Fruit fly (Drosophila melanogaster): ENCODE results near the gene RpS30.

The RpS30 gene

DNA sequence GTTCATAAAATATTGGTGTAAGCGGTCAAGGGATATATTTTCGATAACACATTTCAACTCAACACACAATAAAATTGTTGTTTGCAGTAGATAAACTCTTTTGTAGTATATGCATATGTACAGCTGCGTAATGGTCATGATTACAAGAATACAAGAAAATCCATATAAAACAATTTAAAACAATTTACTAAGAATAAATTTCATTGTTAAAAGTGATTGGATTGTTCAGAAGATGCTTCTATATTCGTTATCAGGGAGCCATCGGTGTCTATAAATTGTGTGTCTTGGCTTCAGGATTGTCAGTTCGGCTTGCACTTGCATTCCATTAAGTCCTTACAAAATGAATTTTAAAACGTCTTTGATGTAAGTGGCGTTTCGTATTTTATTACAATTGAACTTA is 23.3 kb downstream of the RpS30 start, which contains the start of gene TotB:
TotB (plus strand) TSS at position 301 of the 400 bp plus-strand sequence.
- peak; percentile 53 for TF ChIP-seq svp (GFP tag)
- no peak for TF ChIP-seq CG3032 (tag; optimal IDR thresholded peaks at IDR 0.05)

DNA sequence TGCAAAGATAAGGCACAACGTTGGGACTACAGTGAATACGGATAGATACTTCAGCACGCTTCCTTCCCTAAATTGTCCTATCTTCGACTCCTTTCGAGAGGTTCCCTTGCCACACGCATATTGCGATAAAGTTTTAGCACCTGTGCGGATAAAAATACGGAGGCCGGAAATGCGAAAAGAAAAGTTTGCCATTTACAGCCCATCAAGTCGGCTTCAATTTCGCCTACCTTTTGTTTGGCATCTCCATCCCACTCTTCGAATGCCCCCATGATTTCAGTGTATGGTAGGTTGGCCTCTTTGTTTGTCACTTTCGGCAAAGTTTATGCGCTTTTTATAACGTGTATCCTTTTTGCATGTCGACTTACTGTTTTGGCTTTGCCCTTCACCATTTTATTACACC is 26.4 kb downstream of the RpS30 start:
- TF ChIP-seq Sox14 (GFP tag; optimal IDR thresholded peaks at IDR 0.05) (no peak), CG6792 (GFP tag; optimal IDR thresholded peaks at IDR 0.05) (no peak), CG3032 (tag; optimal IDR thresholded peaks at IDR 0.05) (no peak), CG34406 (GFP tag; optimal IDR thresholded peaks at IDR 0.05) (no peak), Ets21C (GFP tag; optimal IDR thresholded peaks at IDR 0.05) (no peak), dac (GFP tag; optimal IDR thresholded peaks at IDR 0.05) (no peak), Eip75B (GFP tag; optimal IDR thresholded peaks at IDR 0.05) (no peak), CG6808 (GFP tag; optimal IDR thresholded peaks at IDR 0.05) (no peak), OdsH (GFP tag; optimal IDR thresholded peaks at IDR 0.05) (no peak), Hr38 (GFP tag; optimal IDR thresholded peaks at IDR 0.05) (no peak), CG10631 (GFP tag; optimal IDR thresholded peaks at IDR 0.05) (no peak), CG16779 (tag; optimal IDR thresholded peaks at IDR 0.05) (no peak), CG7368 (GFP tag; optimal IDR thresholded peaks at IDR 0.05) (no peak), CG10669 (GFP tag; optimal IDR thresholded peaks at IDR 0.05) (no peak), cyc (GFP tag; optimal IDR thresholded peaks at IDR 0.05) (no peak), pdm3 (GFP tag; optimal IDR thresholded peaks at IDR 0.05) (no peak), Sox102F (GFP tag; optimal IDR thresholded peaks at IDR 0.05) (no peak), esn (GFP tag; optimal IDR thresholded peaks at IDR 0.05) (no peak), Smox (GFP tag; optimal IDR thresholded peaks at IDR 0.05) (no peak), lz (GFP tag; optimal IDR thresholded peaks at IDR 0.05) (no peak)

DNA sequence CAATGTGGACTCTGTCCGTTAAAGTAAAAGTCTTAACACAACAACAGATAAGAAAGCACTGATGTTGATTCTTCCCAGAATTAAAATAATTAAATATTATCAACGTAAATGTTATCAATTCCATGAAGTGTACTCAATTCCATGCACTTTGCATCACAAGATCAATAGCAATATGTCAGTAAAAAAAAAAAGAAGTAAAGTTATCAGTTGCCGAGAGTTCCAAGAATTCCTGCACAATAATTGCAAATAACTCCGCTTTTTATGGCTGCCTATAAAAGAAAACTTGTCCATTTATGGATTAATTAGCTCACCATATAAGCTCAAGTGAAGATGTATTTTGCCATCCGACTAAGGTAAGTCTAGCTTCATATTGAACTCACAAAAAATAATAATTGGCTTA is 27.1 kb downstream of the RpS30 start, which contains the start of gene TotZ:
TotZ (plus strand) TSS at position 301 of the 400 bp plus-strand sequence.
- TF ChIP-seq Ets21C (GFP tag; optimal IDR thresholded peaks at IDR 0.05), result no peak
- peak; percentile 86 for TF ChIP-seq svp (GFP tag)

DNA sequence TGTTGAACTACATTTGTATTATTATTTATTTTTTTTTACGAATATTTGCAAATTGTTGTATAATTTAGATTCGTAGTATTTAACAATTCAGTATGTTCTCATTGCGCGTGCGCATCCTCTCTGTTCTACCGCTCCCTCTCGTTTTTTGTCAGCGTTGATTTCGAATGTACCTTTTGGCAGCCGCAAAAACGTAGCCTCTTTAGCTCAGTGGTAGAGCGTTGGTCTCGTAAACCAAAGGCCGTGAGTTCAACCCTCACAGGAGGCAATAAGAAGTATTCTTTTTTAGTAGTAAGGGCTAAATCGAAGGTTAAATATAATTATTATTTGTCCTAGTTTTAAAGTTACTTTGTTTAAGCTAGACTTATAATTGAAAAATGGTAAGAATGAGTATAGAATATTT is 40.2 kb downstream of the RpS30 start:
- TF ChIP-seq Eip78C (GFP tag), result peak; percentile 49
- TF ChIP-seq esn (GFP tag; optimal IDR thresholded peaks at IDR 0.05), result no peak
- TF ChIP-seq Blimp-1 (GFP tag; optimal IDR thresholded peaks at IDR 0.05), result no peak

DNA sequence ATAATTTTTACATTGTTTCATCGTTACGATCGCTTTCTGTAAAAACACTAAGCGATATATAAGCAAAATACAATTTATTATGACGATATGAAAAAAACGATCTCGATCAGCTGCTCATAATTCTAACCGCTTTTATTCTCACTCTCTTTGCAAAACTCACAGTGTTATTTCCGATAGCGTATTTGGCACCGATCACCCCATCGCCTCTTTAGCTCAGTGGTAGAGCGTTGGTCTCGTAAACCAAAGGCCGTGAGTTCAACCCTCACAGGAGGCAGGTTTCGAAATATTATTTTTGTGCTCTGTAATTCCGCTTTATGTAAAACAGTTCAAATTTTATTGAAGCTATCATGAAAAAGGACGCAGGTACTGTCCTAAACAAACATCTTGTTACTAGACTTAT is 40.6 kb downstream of the RpS30 start:
- no peak for TF ChIP-seq Sox15 (GFP tag; optimal IDR thresholded peaks at IDR 0.05)
- TF ChIP-seq Eip93F (GFP tag; optimal IDR thresholded peaks at IDR 0.05), result no peak
- peak; percentile 73 for TF ChIP-seq svp (GFP tag)
- no peak for TF ChIP-seq CG7368 (GFP tag; optimal IDR thresholded peaks at IDR 0.05)

DNA sequence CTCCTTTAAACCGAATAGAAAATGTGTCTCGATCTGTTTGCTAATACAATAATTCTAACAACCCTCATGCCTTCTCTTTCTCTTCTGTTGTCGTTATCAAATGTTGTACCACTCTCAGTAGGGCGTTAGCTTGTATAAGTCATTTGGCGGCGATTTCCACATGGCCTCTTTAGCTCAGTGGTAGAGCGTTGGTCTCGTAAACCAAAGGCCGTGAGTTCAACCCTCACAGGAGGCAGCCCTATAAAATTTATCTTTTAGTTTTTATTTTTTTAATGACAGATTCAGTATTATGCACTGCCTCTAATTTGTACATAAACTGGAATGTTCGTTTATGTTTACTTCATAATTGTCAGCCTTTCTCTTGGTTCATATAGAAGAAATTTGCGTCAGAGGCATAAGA is 41.2 kb downstream of the RpS30 start:
- TF ChIP-seq dsx (GFP tag; optimal IDR thresholded peaks at IDR 0.05; ENCODE audit: poor library complexity, severe bottlenecking) (no peak), fkh (GFP tag; optimal IDR thresholded peaks at IDR 0.05) (peak; percentile 8)

DNA sequence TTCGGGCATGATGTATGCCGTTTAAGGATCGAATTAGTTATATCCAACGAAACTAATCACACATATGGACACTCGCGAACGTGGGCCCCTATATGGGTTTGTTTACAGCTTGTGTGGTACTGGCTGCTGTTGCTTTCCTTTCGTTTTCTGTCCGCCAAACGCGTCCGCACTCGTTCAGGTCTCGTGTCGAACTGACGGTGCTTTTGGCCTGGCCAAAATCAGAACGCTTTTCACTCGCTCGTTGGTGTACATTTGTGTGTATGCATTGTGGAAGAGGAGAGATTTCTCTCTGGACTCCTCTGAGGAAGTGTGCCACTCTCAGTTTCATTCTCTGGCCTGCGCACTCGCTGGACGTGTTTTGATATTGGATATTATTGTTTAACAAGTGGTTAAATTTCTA is 46.8 kb downstream of the RpS30 start, which contains the start of gene Ktl:
Ktl (minus strand) TSS at position 193 of the 400 bp plus-strand sequence.
- TF ChIP-seq Eip93F (GFP tag; optimal IDR thresholded peaks at IDR 0.05) (no peak), Lpt (GFP tag; optimal IDR thresholded peaks at IDR 0.05) (no peak), CG1621 (tag; optimal IDR thresholded peaks at IDR 0.05) (no peak), CG3032 (tag; optimal IDR thresholded peaks at IDR 0.05) (no peak), CG3919 (GFP tag; optimal IDR thresholded peaks at IDR 0.05) (no peak), fd59A (GFP tag; optimal IDR thresholded peaks at IDR 0.05) (no peak), eg (GFP tag; IDR thresholded peaks at IDR 0.05) (no peak)
